Worm (Caenorhabditis elegans) whole organism, L1 larva: ENCODE results near the gene rga-1.

ENCODE experiments used
- fos-1 ChIP-seq: fragments of 150-350 bp; optimal IDR thresholded peaks from 2 replicates; lab custom pipeline; 2014; ENCODE audit warnings: missing biosample characterization, missing genetic modification characterization
- lin-13 ChIP-seq: fragments of 150-350 bp; optimal IDR thresholded peaks from 2 replicates; lab custom pipeline; 2014; ENCODE audit warnings: missing biosample characterization, missing genetic modification reagents, missing genetic modification characterization
- nhr-76 ChIP-seq: sonication (generic microtip); optimal IDR thresholded peaks from 2 replicates; lab custom pipeline; 2017; ENCODE audit warnings: missing biosample characterization, missing genetic modification characterization
- nhr-85 ChIP-seq: sonication (generic microtip); peaks from one replicate; lab custom pipeline; 2016; ENCODE audit warnings: missing genetic modification characterization, inconsistent platforms, missing compliant biosample characterization
- pag-3 ChIP-seq: sonication (generic microtip); optimal IDR thresholded peaks from 2 replicates; lab custom pipeline; 2017; ENCODE audit warnings: missing genetic modification characterization, mild to moderate bottlenecking, missing compliant biosample characterization, antibody characterized with exemption, borderline replicate concordance; ENCODE audit not compliant: insufficient read depth
- skn-1 ChIP-seq: fragments of 150-350 bp; optimal IDR thresholded peaks from 2 replicates; lab custom pipeline; 2014; ENCODE audit warnings: missing biosample characterization, missing genetic modification characterization
- tbx-2 ChIP-seq: sonication (generic microtip); optimal IDR thresholded peaks from 2 replicates; lab custom pipeline; 2016; ENCODE audit warnings: missing genetic modification characterization, missing compliant biosample characterization

ce11 chrII:11433942-11434341, 30.8 kb upstream of the rga-1 start, which contains the start of gene C05D12.5:
- TF ChIP-seq tbx-2 (tag; lab: Kevin White, UChicago) (no peak), nhr-85 (no peak), fos-1 (tag; lab: Kevin White, UChicago) (no peak), lin-13 (GFP tag; lab: Kevin White, UChicago) (no peak), skn-1 (tag; lab: Kevin White, UChicago) (no peak), pag-3 (tag; lab: Kevin White, UChicago) (no peak), nhr-76 (tag; lab: Kevin White, UChicago) (no peak)
